Worm (Caenorhabditis elegans): ENCODE data around the gene C14C10.10.

DNA sequence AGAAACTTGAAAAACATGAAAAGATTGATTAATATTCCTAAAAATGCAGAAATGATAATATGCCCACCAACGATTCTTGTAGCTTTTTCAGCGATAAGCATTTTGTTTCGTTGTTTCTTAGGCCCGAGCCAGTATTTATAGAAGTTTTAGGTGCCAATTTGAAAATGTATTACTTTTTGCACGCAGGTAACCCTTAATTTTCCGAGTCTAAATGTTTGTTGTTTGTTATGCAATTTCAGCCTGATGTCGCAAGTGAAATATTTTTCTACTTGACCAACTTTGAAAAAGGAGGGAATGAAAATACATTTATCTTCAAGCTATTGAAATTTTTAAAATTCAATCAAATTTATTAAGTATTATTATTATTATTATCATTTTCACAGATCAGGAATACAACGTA lies 33.1 kb upstream of the C14C10.10 start, which contains the start of gene srx-113:
- TF ChIP-seq ceh-24 (tag; optimal IDR thresholded peaks at IDR 0.05) (no peak), unc-86 (tag; optimal IDR thresholded peaks at IDR 0.05) (no peak), nhr-11 (tag; optimal IDR thresholded peaks at IDR 0.05) (no peak), ceh-6 (GFP tag; optimal IDR thresholded peaks at IDR 0.05) (no peak), fkh-10 (GFP tag; optimal IDR thresholded peaks at IDR 0.05) (no peak), gmeb-2 (tag; optimal IDR thresholded peaks at IDR 0.05) (no peak)

All from whole organism, late embryonic.